Worm (Caenorhabditis elegans): Measurements from ENCODE around the gene Y119D3B.21.
"Not testable (repeated sequence)": the region's sequence is repeated elsewhere in the genome, so short reads cannot be mapped to it uniquely, and the experiment has no call there.

Y119D3B.21 gene

ce11 chrIII:1256519-1256918 is 41.7 kb downstream of the Y119D3B.21 start, which contains the start of gene fbxa-208:
fbxa-208 (plus strand) TSS chrIII:1256819.
- not testable (repeated sequence) for TF ChIP-seq unc-62 (GFP tag; optimal IDR thresholded peaks at IDR 0.05)

DNA sequence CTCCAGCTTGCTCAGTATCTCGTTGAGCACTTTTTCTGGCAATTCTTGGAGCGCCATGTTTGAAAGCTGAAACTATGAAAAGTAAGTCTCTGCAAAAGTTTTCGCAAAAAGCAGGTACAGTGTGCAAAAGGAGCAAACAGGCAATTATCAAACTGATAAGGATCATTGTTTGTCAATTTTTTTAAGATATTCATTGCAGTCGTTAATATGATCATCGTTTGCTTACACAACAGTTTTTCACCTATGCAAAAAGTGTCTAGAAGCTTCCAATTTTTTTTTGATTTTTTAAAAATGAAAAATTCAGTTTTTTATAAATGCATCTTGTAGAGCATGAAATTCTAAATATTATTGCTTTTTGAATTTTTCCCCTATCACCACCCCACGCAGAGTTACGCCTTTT is 43.6 kb downstream of the Y119D3B.21 start, which contains the start of gene fbxa-78:
TSS of gene fbxa-78 (minus strand) at position 101 of the 400 bp plus-strand sequence.
- not testable (repeated sequence) for TF ChIP-seq unc-62 (GFP tag; optimal IDR thresholded peaks at IDR 0.05)

- not testable (repeated sequence) for TF ChIP-seq unc-62 (GFP tag; optimal IDR thresholded peaks at IDR 0.05)
Measured at ce11 chrIII:1263692-1264091, 48.9 kb downstream of the Y119D3B.21 start, which contains the start of gene srz-9. srz-9 (plus strand) TSS chrIII:1263992.
